Fruit fly (Drosophila melanogaster): ENCODE measurements around the gene mthl15.

The mthl15 gene

DNA sequence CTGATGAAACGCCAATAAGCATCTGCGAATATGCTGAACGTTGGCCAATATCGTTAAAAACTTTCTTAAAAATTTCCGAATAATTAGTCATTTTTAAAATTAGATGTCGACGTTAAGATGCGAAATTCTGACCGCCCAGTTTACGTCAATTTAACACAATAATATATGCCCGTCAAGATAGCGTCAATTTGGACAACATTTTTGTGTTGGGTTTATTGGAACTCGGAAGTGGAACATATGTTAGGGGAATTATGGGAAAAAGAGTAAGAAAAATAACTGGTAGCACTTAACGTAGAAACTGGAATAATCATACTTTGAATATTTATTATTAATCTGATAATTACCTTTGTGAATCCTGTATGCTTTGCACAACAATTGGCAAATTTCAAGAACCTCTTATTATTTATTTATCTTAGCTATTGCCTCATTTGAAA lies 17.6 kb upstream of the mthl15 start, which contains the start of gene CG5676 (continued):
- no peak for TF ChIP-seq Antp (GFP tag; optimal IDR thresholded peaks at IDR 0.05)
- TF ChIP-seq NK7.1 (GFP tag; optimal IDR thresholded peaks at IDR 0.05), result no peak
- no peak for TF ChIP-seq gsb-n (tag; optimal IDR thresholded peaks at IDR 0.05)
- TF ChIP-seq CG2199 (GFP tag; IDR thresholded peaks at IDR 0.05), result no peak
- TF ChIP-seq CG14441 (GFP tag; IDR thresholded peaks at IDR 0.05), result no peak
- no peak for TF ChIP-seq Kr (GFP tag; optimal IDR thresholded peaks at IDR 0.05)
- TF ChIP-seq CG18262 (tag; optimal IDR thresholded peaks at IDR 0.05), result peak; percentile 4
- peak; percentile 14 for TF ChIP-seq CG8290 (GFP tag; optimal IDR thresholded peaks at IDR 0.05)
- TF ChIP-seq CG8290 (tag; optimal IDR thresholded peaks at IDR 0.05), result no peak
- TF ChIP-seq Sox102F (GFP tag; optimal IDR thresholded peaks at IDR 0.05), result no peak
- TF ChIP-seq MESR4 (GFP tag; optimal IDR thresholded peaks at IDR 0.05), result peak; percentile 77
- TF ChIP-seq Bdp1 (GFP tag; optimal IDR thresholded peaks at IDR 0.05), result no peak
- peak; percentile 39 for TF ChIP-seq nmo (GFP tag; optimal IDR thresholded peaks at IDR 0.05)
- TF ChIP-seq ATbp (GFP tag; optimal IDR thresholded peaks at IDR 0.05), result no peak
- no peak for TF ChIP-seq Stat92E (GFP tag; optimal IDR thresholded peaks at IDR 0.05)
- TF ChIP-seq CG9797 (GFP tag; optimal IDR thresholded peaks at IDR 0.05), result no peak
- TF ChIP-seq gsb (GFP tag; IDR thresholded peaks at IDR 0.05), result no peak
- peak; percentile 17 for TF ChIP-seq CG10267 (tag; optimal IDR thresholded peaks at IDR 0.05)
- TF ChIP-seq CG9437 (GFP tag; optimal IDR thresholded peaks at IDR 0.05), result peak; percentile 54
- TF ChIP-seq CG7357 (GFP tag; IDR thresholded peaks at IDR 0.05), result no peak
- peak; percentile 99 for TF ChIP-seq CG30020 (tag; optimal IDR thresholded peaks at IDR 0.05)
- TF ChIP-seq btn (GFP tag; optimal IDR thresholded peaks at IDR 0.05), result no peak
- TF ChIP-seq chif (GFP tag; optimal IDR thresholded peaks at IDR 0.05), result no peak
- no peak for TF ChIP-seq en (GFP tag; optimal IDR thresholded peaks at IDR 0.05)
- no peak for TF ChIP-seq Fer2 (tag; optimal IDR thresholded peaks at IDR 0.05)
- TF ChIP-seq CG2712 (tag; optimal IDR thresholded peaks at IDR 0.05), result no peak
- TF ChIP-seq CG13424 (tag; optimal IDR thresholded peaks at IDR 0.05), result no peak
- TF ChIP-seq E2f2 (GFP tag; IDR thresholded peaks at IDR 0.05), result 0 out of 2 replicates have a peak, but pooled peaks have one; percentile 8
- TF ChIP-seq CG2678 (tag; optimal IDR thresholded peaks at IDR 0.05), result no peak
- no peak for TF ChIP-seq CG15479 (GFP tag; optimal IDR thresholded peaks at IDR 0.05)
- no peak for TF ChIP-seq al (GFP tag; IDR thresholded peaks at IDR 0.05)
- no peak for TF ChIP-seq CG12236 (GFP tag; optimal IDR thresholded peaks at IDR 0.05)
- no peak for TF ChIP-seq scrt (GFP tag; optimal IDR thresholded peaks at IDR 0.05)
- no peak for TF ChIP-seq dati (GFP tag; IDR thresholded peaks at IDR 0.05)
- TF ChIP-seq CG11695 (GFP tag; IDR thresholded peaks at IDR 0.05), result no peak
- no peak for TF ChIP-seq CG32767 (GFP tag; IDR thresholded peaks at IDR 0.05)
- no peak for TF ChIP-seq esg (GFP tag; conservative IDR thresholded peaks at IDR 0.05)
- no peak for TF ChIP-seq Poxn (GFP tag; IDR thresholded peaks at IDR 0.05)
- peak; percentile 78 for TF ChIP-seq CG3995 (GFP tag; optimal IDR thresholded peaks at IDR 0.05)
- TF ChIP-seq CG7839 (tag; optimal IDR thresholded peaks at IDR 0.05), result no peak
- TF ChIP-seq kni (GFP tag; optimal IDR thresholded peaks at IDR 0.05), result no peak
- no peak for TF ChIP-seq chm (GFP tag; IDR thresholded peaks at IDR 0.05)
- peak; percentile 52 for TF ChIP-seq stwl (tag; optimal IDR thresholded peaks at IDR 0.05)
- TF ChIP-seq onecut (GFP tag; IDR thresholded peaks at IDR 0.05), result no peak
- TF ChIP-seq Neu2 (GFP tag; optimal IDR thresholded peaks at IDR 0.05; ENCODE audit: borderline replicate concordance), result no peak
- peak; percentile 90 for TF ChIP-seq CG1024 (GFP tag; IDR thresholded peaks at IDR 0.05)
- TF ChIP-seq Trl (optimal IDR thresholded peaks at IDR 0.05), result no peak
- TF ChIP-seq Trl (GFP tag; optimal IDR thresholded peaks at IDR 0.05), result no peak
- TF ChIP-seq jigr1 (GFP tag; IDR thresholded peaks at IDR 0.05), result no peak
- TF ChIP-seq chn (GFP tag; optimal IDR thresholded peaks at IDR 0.05), result no peak
- no peak for TF ChIP-seq CG13894 (tag; optimal IDR thresholded peaks at IDR 0.05)
- TF ChIP-seq unpg (GFP tag; optimal IDR thresholded peaks at IDR 0.05), result no peak
- TF ChIP-seq Hmx (GFP tag; optimal IDR thresholded peaks at IDR 0.05), result no peak

Measured in whole organism, embryonic.